Worm (Caenorhabditis elegans) whole organism, early embryonic: ENCODE results near the gene R02E4.2.

Source experiments
- B0310.2 ChIP-seq: sonication (generic microtip); optimal IDR thresholded peaks from 2 replicates; lab custom pipeline; 2016; ENCODE audit warnings: mild to moderate bottlenecking, missing genetic modification characterization, missing compliant biosample characterization
- F13C5.2 ChIP-seq: sonication (generic microtip); optimal IDR thresholded peaks from 2 replicates; lab custom pipeline; 2017; ENCODE audit warnings: mild to moderate bottlenecking, missing genetic modification characterization, inconsistent platforms, missing compliant biosample characterization
- aly-1 ChIP-seq: sonication (generic microtip); optimal IDR thresholded peaks from 2 replicates; lab custom pipeline; 2016; ENCODE audit warnings: missing genetic modification characterization, missing compliant biosample characterization
- ama-1 ChIP-seq: fragments of 150-350 bp; optimal IDR thresholded peaks from 2 replicates; lab custom pipeline; 2014
- ceh-13 ChIP-seq: fragments of 200-800 bp; sonication (Bioruptor generic); optimal IDR thresholded peaks from 2 replicates; lab custom pipeline; 2018; ENCODE audit warnings: mild to moderate bottlenecking, missing genetic modification characterization, missing compliant biosample characterization
- ceh-36 ChIP-seq: sonication (generic microtip); optimal IDR thresholded peaks from 2 replicates; lab custom pipeline; 2016; ENCODE audit warnings: missing genetic modification characterization, inconsistent platforms, missing compliant biosample characterization
- ets-7 ChIP-seq: sonication (generic microtip); optimal IDR thresholded peaks from 2 replicates; lab custom pipeline; 2016; ENCODE audit warnings: missing genotype, missing genetic modification characterization, missing compliant biosample characterization
- flt-1 ChIP-seq: fragments of 200-800 bp; sonication (Bioruptor generic); IDR thresholded peaks from 2 replicates; pipeline ENCODE4 v1.3.6; 2022; ENCODE audit warnings: missing genetic modification characterization, missing compliant biosample characterization
- hmbx-1 ChIP-seq: sonication (generic microtip); optimal IDR thresholded peaks from 2 replicates; lab custom pipeline; 2016; ENCODE audit warnings: mild to moderate bottlenecking, missing genetic modification characterization, missing compliant biosample characterization
- hmg-4 ChIP-seq: fragments of 200-800 bp; sonication (Bioruptor generic); optimal IDR thresholded peaks from 2 replicates; lab custom pipeline; 2018; ENCODE audit warnings: mild to moderate bottlenecking, missing genetic modification characterization, missing compliant biosample characterization
- hnd-1 ChIP-seq: sonication (generic microtip); optimal IDR thresholded peaks from 2 replicates; lab custom pipeline; 2016; ENCODE audit warnings: missing genetic modification characterization, missing compliant biosample characterization
- pes-1 ChIP-seq: fragments of 200-800 bp; sonication (Bioruptor generic); IDR thresholded peaks from 2 replicates; pipeline ENCODE4 v1.3.6; 2022; ENCODE audit warnings: missing genetic modification reagents, missing genetic modification characterization, missing compliant biosample characterization
- scrt-1 ChIP-seq: fragments of 200-800 bp; sonication (Bioruptor generic); IDR thresholded peaks from 2 replicates; pipeline ENCODE4 v1.3.6; 2022; ENCODE audit warnings: missing genetic modification characterization, missing compliant biosample characterization
- sea-1 ChIP-seq: fragments of 200-800 bp; sonication (Bioruptor generic); conservative IDR thresholded peaks from 2 replicates; pipeline ENCODE4 v1.3.6; 2022; ENCODE audit warnings: missing genetic modification characterization, missing compliant biosample characterization
- tbx-11 ChIP-seq: fragments of 200-800 bp; sonication (Bioruptor generic); IDR thresholded peaks from 2 replicates; pipeline ENCODE4 v1.3.6; 2022; ENCODE audit warnings: missing genetic modification characterization, missing compliant biosample characterization
- tbx-37 ChIP-seq: fragments of 200-800 bp; sonication (Bioruptor generic); conservative IDR thresholded peaks from 2 replicates; pipeline ENCODE4 v1.3.6; 2022; ENCODE audit warnings: missing genetic modification reagents, missing genetic modification characterization, missing compliant biosample characterization
- tra-4 ChIP-seq: sonication (generic microtip); optimal IDR thresholded peaks from 2 replicates; lab custom pipeline; 2017; ENCODE audit warnings: missing genetic modification characterization, missing compliant biosample characterization

Gene R02E4.2

ce11 chrX:4088943-4089342 is 18.3 kb upstream of the R02E4.2 start:
- TF ChIP-seq ceh-13 (GFP tag; lab: Kevin White, UChicago): no peak
- TF ChIP-seq tbx-37 (GFP tag; lab: Robert Waterston, UW): no peak
- no peak for TF ChIP-seq aly-1 (tag; lab: Kevin White, UChicago)
- no peak for TF ChIP-seq flt-1 (GFP tag; lab: Robert Waterston, UW)
- TF ChIP-seq hmg-4 (GFP tag; lab: Kevin White, UChicago): no peak
- no peak for TF ChIP-seq tra-4 (tag; lab: Kevin White, UChicago)
- no peak for TF ChIP-seq pes-1 (GFP tag; lab: Robert Waterston, UW)
- no peak for TF ChIP-seq ceh-36 (tag; lab: Kevin White, UChicago)
- no peak for TF ChIP-seq ets-7 (tag; lab: Kevin White, UChicago)
- no peak for TF ChIP-seq F13C5.2
- TF ChIP-seq tbx-11 (GFP tag; lab: Robert Waterston, UW): no peak
- TF ChIP-seq hnd-1 (tag; lab: Kevin White, UChicago): no peak
- TF ChIP-seq scrt-1 (GFP tag; lab: Robert Waterston, UW): no peak
- no peak for TF ChIP-seq ama-1 (lab: Kevin White, UChicago)
- no peak for TF ChIP-seq sea-1
- TF ChIP-seq B0310.2: no peak
- TF ChIP-seq hmbx-1 (tag; lab: Kevin White, UChicago): no peak

ce11 chrX:4094979-4095378 is 12.3 kb upstream of the R02E4.2 start:
- no peak for TF ChIP-seq sea-1
- no peak for TF ChIP-seq tra-4 (tag; lab: Kevin White, UChicago)
- no peak for TF ChIP-seq ets-7 (tag; lab: Kevin White, UChicago)
- no peak for TF ChIP-seq tbx-37 (GFP tag; lab: Robert Waterston, UW)
- TF ChIP-seq aly-1 (tag; lab: Kevin White, UChicago): no peak
- no peak for TF ChIP-seq flt-1 (GFP tag; lab: Robert Waterston, UW)
- no peak for TF ChIP-seq scrt-1 (GFP tag; lab: Robert Waterston, UW)
- no peak for TF ChIP-seq hmbx-1 (tag; lab: Kevin White, UChicago)
- no peak for TF ChIP-seq pes-1 (GFP tag; lab: Robert Waterston, UW)
- TF ChIP-seq hmg-4 (GFP tag; lab: Kevin White, UChicago): no peak
- no peak for TF ChIP-seq ama-1 (lab: Kevin White, UChicago)
- TF ChIP-seq ceh-13 (GFP tag; lab: Kevin White, UChicago): no peak
- TF ChIP-seq F13C5.2: no peak
- no peak for TF ChIP-seq hnd-1 (tag; lab: Kevin White, UChicago)
- no peak for TF ChIP-seq tbx-11 (GFP tag; lab: Robert Waterston, UW)
- TF ChIP-seq ceh-36 (tag; lab: Kevin White, UChicago): no peak

- no peak for TF ChIP-seq ceh-13 (GFP tag; lab: Kevin White, UChicago)
- TF ChIP-seq hmg-4 (GFP tag; lab: Kevin White, UChicago): no peak
- TF ChIP-seq hnd-1 (tag; lab: Kevin White, UChicago): no peak
- no peak for TF ChIP-seq pes-1 (GFP tag; lab: Robert Waterston, UW)
- no peak for TF ChIP-seq ama-1 (lab: Kevin White, UChicago)
These were observed 6.8 kb upstream of the R02E4.2 start, which contains the start of gene clh-4 for ce11 chrX:4100473-4100872. clh-4 (minus strand) TSS chrX:4100573.

ce11 chrX:4101213-4101612 is 6.0 kb upstream of the R02E4.2 start:
- TF ChIP-seq tbx-11 (GFP tag; lab: Robert Waterston, UW) (no peak), F13C5.2 (no peak), sea-1 (no peak)

ce11 chrX:4102075-4102598 is 5.1 kb upstream of the R02E4.2 start, which contains the start of gene R02E4.3:
R02E4.3 (minus strand) TSS chrX:4102125.
- TF ChIP-seq tra-4 (tag; lab: Kevin White, UChicago): no peak
- TF ChIP-seq hmbx-1 (tag; lab: Kevin White, UChicago): no peak
- no peak for TF ChIP-seq tbx-11 (GFP tag; lab: Robert Waterston, UW)
- TF ChIP-seq B0310.2: no peak
- no peak for TF ChIP-seq ets-7 (tag; lab: Kevin White, UChicago)
- TF ChIP-seq scrt-1 (GFP tag; lab: Robert Waterston, UW): no peak
- no peak for TF ChIP-seq ceh-13 (GFP tag; lab: Kevin White, UChicago)
- no peak for TF ChIP-seq F13C5.2
- TF ChIP-seq hmg-4 (GFP tag; lab: Kevin White, UChicago): no peak

- no peak for TF ChIP-seq sea-1
- TF ChIP-seq tbx-37 (GFP tag; lab: Robert Waterston, UW): no peak
- TF ChIP-seq tra-4 (tag; lab: Kevin White, UChicago): no peak
These were observed 4.2 kb upstream of the R02E4.2 start for ce11 chrX:4103071-4103470.

- TF ChIP-seq ets-7 (tag; lab: Kevin White, UChicago) (no peak), ceh-36 (tag; lab: Kevin White, UChicago) (no peak), tbx-11 (GFP tag; lab: Robert Waterston, UW) (no peak)
These were observed 2.8 kb upstream of the R02E4.2 start, which contains the start of gene R02E4.1 for ce11 chrX:4104435-4104834. R02E4.1 (minus strand) TSS chrX:4104535.

- TF ChIP-seq ceh-36 (tag; lab: Kevin White, UChicago) (no peak), aly-1 (tag; lab: Kevin White, UChicago) (no peak), tbx-11 (GFP tag; lab: Robert Waterston, UW) (no peak), ama-1 (lab: Kevin White, UChicago) (no peak), hmg-4 (GFP tag; lab: Kevin White, UChicago) (no peak), F13C5.2 (no peak), ceh-13 (GFP tag; lab: Kevin White, UChicago) (no peak)
These were observed 2.7 kb downstream of the R02E4.2 start for ce11 chrX:4109970-4110369.
